Worm (Caenorhabditis elegans) whole organism, L4 larva: ENCODE measurements around the gene B0001.4.

ENCODE experiments used
- F37D6.2 ChIP-seq: sonication (generic microtip); optimal IDR thresholded peaks from 2 replicates; lab custom pipeline; 2016; ENCODE audit warnings: mild to moderate bottlenecking, missing genetic modification characterization, missing compliant biosample characterization
- F44E2.7 ChIP-seq: fragments of 200-800 bp; sonication (Bioruptor generic); IDR thresholded peaks from 2 replicates; pipeline ENCODE4 v2.1.2; 2022; ENCODE audit warnings: missing genetic modification characterization, missing compliant biosample characterization
- T26A8.4 ChIP-seq: fragments of 200-800 bp; sonication (Bioruptor generic); IDR thresholded peaks from 2 replicates; pipeline ENCODE4 v1.3.6; 2022; ENCODE audit warnings: missing genetic modification characterization, missing compliant biosample characterization
- Y5F2A.4 ChIP-seq: fragments of 200-800 bp; sonication (Bioruptor generic); optimal IDR thresholded peaks from 2 replicates; lab custom pipeline; 2018; ENCODE audit warnings: mild to moderate bottlenecking, missing genetic modification characterization, missing compliant biosample characterization
- aha-1 ChIP-seq: fragments of 150-350 bp; peaks from one replicate; lab custom pipeline; 2014; ENCODE audit warnings: missing biosample characterization, missing genetic modification characterization
- cey-2 ChIP-seq: sonication (generic microtip); optimal IDR thresholded peaks from 3 replicates; lab custom pipeline; 2017; ENCODE audit warnings: missing genetic modification characterization, mild to moderate bottlenecking, missing compliant biosample characterization, antibody characterized with exemption, borderline replicate concordance; ENCODE audit not compliant: insufficient read depth
- ctbp-1 ChIP-seq: fragments of 200-800 bp; sonication (Bioruptor generic); IDR thresholded peaks from 2 replicates; pipeline ENCODE4 v1.3.6; 2022; ENCODE audit warnings: missing genetic modification reagents, missing genetic modification characterization, missing compliant biosample characterization
- daf-19 ChIP-seq: fragments of 200-800 bp; sonication (Bioruptor generic); conservative IDR thresholded peaks from 2 replicates; pipeline ENCODE4 v1.3.6; 2022; ENCODE audit warnings: missing genetic modification characterization, missing compliant biosample characterization
- dmd-6 ChIP-seq: fragments of 200-800 bp; sonication (Bioruptor generic); IDR thresholded peaks from 2 replicates; pipeline ENCODE4 v1.3.6; 2022; ENCODE audit warnings: missing genetic modification reagents, missing genetic modification characterization, missing compliant biosample characterization
- dmd-8 ChIP-seq: fragments of 200-800 bp; sonication (Bioruptor generic); IDR thresholded peaks from 2 replicates; pipeline ENCODE4 v1.3.6; 2022; ENCODE audit warnings: missing genetic modification characterization, missing compliant biosample characterization
- egl-43 ChIP-seq: fragments of 200-800 bp; sonication (Bioruptor generic); IDR thresholded peaks from 2 replicates; pipeline ENCODE4 v1.3.6; 2022; ENCODE audit warnings: missing genetic modification reagents, missing genetic modification characterization, missing compliant biosample characterization
- hlh-11 ChIP-seq: fragments of 200-800 bp; sonication (Bioruptor generic); optimal IDR thresholded peaks from 2 replicates; lab custom pipeline; 2018; ENCODE audit warnings: mild to moderate bottlenecking, missing genetic modification characterization, missing compliant biosample characterization
- hmg-1.1 ChIP-seq: fragments of 200-800 bp; sonication (Bioruptor generic); IDR thresholded peaks from 2 replicates; pipeline ENCODE4 v1.3.6; 2022; ENCODE audit warnings: missing genetic modification reagents, missing genetic modification characterization, missing compliant biosample characterization
- lin-38 ChIP-seq: fragments of 200-800 bp; sonication (Bioruptor generic); IDR thresholded peaks from 2 replicates; pipeline ENCODE4 v1.3.6; 2022; ENCODE audit warnings: missing genetic modification reagents, missing genetic modification characterization, missing compliant biosample characterization
- lsy-2 ChIP-seq, 2 experiments: fragments of 150-350 bp in 1 of 2; sonication (generic microtip) in 1 of 2; optimal IDR thresholded peaks; 2 replicates each; lab custom pipeline; 2014 to 2017; ENCODE audit warnings: missing biosample characterization in 2 of 2, missing genetic modification characterization in 2 of 2
- mep-1 ChIP-seq: fragments of 150-350 bp; sonication (generic microtip); optimal IDR thresholded peaks from 3 replicates; lab custom pipeline; 2014; ENCODE audit warnings: missing biosample characterization, missing genetic modification characterization
- mes-2 ChIP-seq: sonication (generic microtip); optimal IDR thresholded peaks from 2 replicates; lab custom pipeline; 2016; ENCODE audit warnings: missing genotype, mild to moderate bottlenecking, missing genetic modification characterization, missing compliant biosample characterization; ENCODE audit not compliant: poor library complexity, severe bottlenecking
- nhr-10 ChIP-seq: fragments of 150-350 bp; optimal IDR thresholded peaks from 2 replicates; lab custom pipeline; 2014; ENCODE audit warnings: missing biosample characterization, missing genetic modification characterization
- nhr-25 ChIP-seq: sonication (generic microtip); optimal IDR thresholded peaks from 2 replicates; lab custom pipeline; 2017; ENCODE audit warnings: missing genetic modification characterization, mild to moderate bottlenecking, missing compliant biosample characterization, antibody characterized with exemption, moderate library complexity, borderline replicate concordance; ENCODE audit not compliant: insufficient read depth
- nhr-28 ChIP-seq: fragments of 150-350 bp; optimal IDR thresholded peaks from 2 replicates; lab custom pipeline; 2014; ENCODE audit warnings: missing biosample characterization, missing genetic modification characterization
- nhr-42 ChIP-seq: fragments of 200-800 bp; sonication (Bioruptor generic); IDR thresholded peaks from 2 replicates; pipeline ENCODE4 v1.3.6; 2022; ENCODE audit warnings: missing genetic modification characterization, missing compliant biosample characterization
- nhr-48 ChIP-seq: sonication (generic microtip); optimal IDR thresholded peaks from 2 replicates; lab custom pipeline; 2016; ENCODE audit warnings: mild to moderate bottlenecking, missing genetic modification characterization, missing compliant biosample characterization
- nhr-6 ChIP-seq: fragments of 150-350 bp; optimal IDR thresholded peaks from 2 replicates; lab custom pipeline; 2014; ENCODE audit warnings: missing biosample characterization, missing genetic modification characterization
- nhr-77 ChIP-seq: fragments of 150-350 bp; optimal IDR thresholded peaks from 2 replicates; lab custom pipeline; 2014; ENCODE audit warnings: missing biosample characterization, missing genetic modification characterization
- pha-4 ChIP-seq, 2 experiments: fragments of 150-350 bp in 1 of 2; fragments of 200-800 bp in 1 of 2; sonication (Bioruptor generic) in 1 of 2; IDR thresholded peaks in 1 of 2; optimal IDR thresholded peaks in 1 of 2; 2 replicates each; pipeline versions ENCODE4 v1.3.6 to Lab custom; 2014 to 2022; ENCODE audit warnings: missing genetic modification characterization in 2 of 2, missing genetic modification reagents in 2 of 2, missing biosample characterization in 1 of 2, missing compliant biosample characterization in 1 of 2
- php-3 ChIP-seq: fragments of 200-800 bp; sonication (Bioruptor generic); IDR thresholded peaks from 2 replicates; pipeline ENCODE4 v1.3.6; 2022; ENCODE audit warnings: missing genetic modification reagents, missing genetic modification characterization, missing compliant biosample characterization
- pqm-1 ChIP-seq: sonication (generic microtip); optimal IDR thresholded peaks from 2 replicates; lab custom pipeline; 2017; ENCODE audit warnings: missing biosample characterization, missing genetic modification characterization
- set-16 ChIP-seq: fragments of 200-800 bp; sonication (Bioruptor generic); IDR thresholded peaks from 2 replicates; pipeline ENCODE4 v1.3.6; 2022; ENCODE audit warnings: missing genetic modification reagents, missing genetic modification characterization, missing compliant biosample characterization
- snpc-1.2 ChIP-seq: fragments of 200-800 bp; sonication (Bioruptor generic); IDR thresholded peaks from 2 replicates; pipeline ENCODE4 v1.3.6; 2022; ENCODE audit warnings: missing genetic modification reagents, missing genetic modification characterization, missing compliant biosample characterization
- snpc-4 ChIP-seq: fragments of 150-350 bp; optimal IDR thresholded peaks from 2 replicates; lab custom pipeline; 2014; ENCODE audit warnings: missing biosample characterization, missing genetic modification characterization
- spr-3 ChIP-seq: fragments of 200-800 bp; sonication (Bioruptor generic); optimal IDR thresholded peaks from 2 replicates; lab custom pipeline; 2018; ENCODE audit warnings: mild to moderate bottlenecking, missing genetic modification characterization, missing compliant biosample characterization
- tra-1 ChIP-seq: fragments of 200-800 bp; sonication (Bioruptor generic); IDR thresholded peaks from 2 replicates; pipeline ENCODE4 v1.3.6; 2022; ENCODE audit warnings: missing genetic modification reagents, missing genetic modification characterization, missing compliant biosample characterization
- zag-1 ChIP-seq: fragments of 150-350 bp; optimal IDR thresholded peaks from 2 replicates; lab custom pipeline; 2014; ENCODE audit warnings: missing biosample characterization, missing genetic modification characterization
- zfp-2 ChIP-seq: sonication (generic microtip); optimal IDR thresholded peaks from 2 replicates; lab custom pipeline; 2016; ENCODE audit warnings: mild to moderate bottlenecking, missing genetic modification characterization, missing compliant biosample characterization
- zfp-3 ChIP-seq: fragments of 200-800 bp; sonication (Bioruptor generic); conservative IDR thresholded peaks from 2 replicates; pipeline ENCODE4 v1.3.6; 2022; ENCODE audit warnings: missing genetic modification reagents, missing genetic modification characterization, missing compliant biosample characterization

Gene B0001.4

ce11 chrIV:12128708-12129107, 9.3 kb downstream of the B0001.4 start (continued):
- TF ChIP-seq pqm-1 (tag; lab: Kevin White, UChicago) = peak; percentile 86
- TF ChIP-seq spr-3 (GFP tag; lab: Kevin White, UChicago) = no peak
- TF ChIP-seq nhr-77 (tag; lab: Kevin White, UChicago) = no peak
- TF ChIP-seq cey-2 (tag; lab: Kevin White, UChicago) = no peak
- no peak for TF ChIP-seq Y5F2A.4
- TF ChIP-seq lsy-2 (tag; optimal IDR thresholded peaks at IDR 0.05; lab: Kevin White, UChicago) = peak in 1 of 2 experiments; percentile 12
- TF ChIP-seq dmd-8 = no peak
- 0 out of 2 replicates have a peak, but pooled peaks have one; percentile 14 for TF ChIP-seq T26A8.4 (GFP tag; lab: Robert Waterston, UW)
- peak; percentile 15 for TF ChIP-seq nhr-28 (tag; lab: Kevin White, UChicago)
- no peak for TF ChIP-seq daf-19 (GFP tag; lab: Robert Waterston, UW)
- peak; percentile 30; the same call in 1 of the 2 replicates for TF ChIP-seq dmd-6 (GFP tag; lab: Robert Waterston, UW)
- no peak for TF ChIP-seq php-3 (GFP tag; lab: Robert Waterston, UW)
- TF ChIP-seq zfp-2 (tag; lab: Kevin White, UChicago) = no peak
- TF ChIP-seq nhr-10 (tag; lab: Kevin White, UChicago) = no peak
- TF ChIP-seq egl-43 (GFP tag; lab: Robert Waterston, UW) = no peak

- TF ChIP-seq mes-2 (tag; lab: Kevin White, UChicago) (no peak), hmg-1.1 (GFP tag; lab: Robert Waterston, UW) (0 out of 2 replicates have a peak, but pooled peaks have one; percentile 12), hlh-11 (tag; lab: Kevin White, UChicago) (peak; percentile 12), F44E2.7 (GFP tag; lab: Robert Waterston, UW) (no peak), tra-1 (GFP tag; lab: Robert Waterston, UW) (no peak), lsy-2 (tag; optimal IDR thresholded peaks at IDR 0.05; lab: Kevin White, UChicago) (peak in 1 of 2 experiments; percentile 30), pha-4 (GFP tag; IDR thresholded peaks at IDR 0.05; lab: Robert Waterston, UW) (no peak), pha-4 (tag; optimal IDR thresholded peaks at IDR 0.05; lab: Kevin White, UChicago) (peak; percentile 12), egl-43 (GFP tag; lab: Robert Waterston, UW) (no peak), nhr-42 (GFP tag; lab: Robert Waterston, UW) (no peak), ctbp-1 (GFP tag; lab: Robert Waterston, UW) (no peak)
Observed at ce11 chrIV:12127838-12128237, 10.2 kb downstream of the B0001.4 start.

- TF ChIP-seq nhr-6 (tag; lab: Kevin White, UChicago) = no peak
- no peak for TF ChIP-seq snpc-4 (tag; lab: Kevin White, UChicago)
- TF ChIP-seq lsy-2 (tag; optimal IDR thresholded peaks at IDR 0.05; lab: Kevin White, UChicago) = peak in 1 of 2 experiments; percentile 22
- peak; percentile 1 for TF ChIP-seq aha-1 (tag; lab: Kevin White, UChicago)
Observed at ce11 chrIV:12126740-12127472, 11.1 kb downstream of the B0001.4 start.

ce11 chrIV:12124314-12125084, 13.5 kb downstream of the B0001.4 start, which contains the start of gene dhhc-6:
Gene dhhc-6, plus strand, starts transcription at chrIV:12124952.
- TF ChIP-seq lin-38 (GFP tag; lab: Robert Waterston, UW) (peak; percentile 44), snpc-1.2 (peak; percentile 31; the same call in 1 of the 2 replicates), nhr-48 (tag; lab: Kevin White, UChicago) (no peak), zfp-3 (GFP tag; lab: Robert Waterston, UW) (no peak), dmd-8 (no peak), mep-1 (tag; lab: Kevin White, UChicago) (peak; percentile 30), zag-1 (tag; lab: Kevin White, UChicago) (no peak), set-16 (peak; percentile 75), nhr-25 (tag; lab: Kevin White, UChicago) (no peak), F37D6.2 (tag; lab: Kevin White, UChicago) (no peak)
